Worm (Caenorhabditis elegans) whole organism, late embryonic: Measurements from ENCODE around the gene T28A11.3.

Source experiments
- F13H6.1 ChIP-seq: sonication (generic microtip); optimal IDR thresholded peaks from 2 replicates; lab custom pipeline; 2016; ENCODE audit warnings: missing genetic modification characterization, missing compliant biosample characterization
- ahr-1 ChIP-seq: sonication (generic microtip); optimal IDR thresholded peaks from 2 replicates; lab custom pipeline; 2016; ENCODE audit warnings: missing genetic modification characterization, missing compliant biosample characterization
- ama-1 ChIP-seq: fragments of 150-350 bp; optimal IDR thresholded peaks from 2 replicates; lab custom pipeline; 2014
- ceh-48 ChIP-seq: sonication (generic microtip); optimal IDR thresholded peaks from 2 replicates; lab custom pipeline; 2016; ENCODE audit warnings: missing genetic modification characterization, inconsistent platforms, missing compliant biosample characterization
- dmd-4 ChIP-seq: sonication (generic microtip); optimal IDR thresholded peaks from 2 replicates; lab custom pipeline; 2016; ENCODE audit warnings: borderline replicate concordance, missing genetic modification characterization, missing compliant biosample characterization
- fkh-6 ChIP-seq: sonication (generic microtip); optimal IDR thresholded peaks from 2 replicates; lab custom pipeline; 2016; ENCODE audit warnings: missing genetic modification characterization, missing compliant biosample characterization
- hlh-30 ChIP-seq: sonication (generic microtip); optimal IDR thresholded peaks from 2 replicates; lab custom pipeline; 2017; ENCODE audit warnings: antibody characterized with exemption, missing genetic modification characterization, missing compliant biosample characterization; ENCODE audit not compliant: insufficient read depth
- nhr-11 ChIP-seq: fragments of 150-350 bp; optimal IDR thresholded peaks from 2 replicates; lab custom pipeline; 2014; ENCODE audit warnings: missing biosample characterization, missing genetic modification characterization
- nhr-232 ChIP-seq: sonication (generic microtip); optimal IDR thresholded peaks from 2 replicates; lab custom pipeline; 2016; ENCODE audit warnings: missing genetic modification characterization, missing compliant biosample characterization
- pqm-1 ChIP-seq: sonication (generic microtip); optimal IDR thresholded peaks from 2 replicates; lab custom pipeline; 2016; ENCODE audit warnings: missing genetic modification characterization, missing compliant biosample characterization
- unc-86 ChIP-seq: sonication (generic microtip); optimal IDR thresholded peaks from 2 replicates; lab custom pipeline; 2016; ENCODE audit warnings: missing genetic modification characterization, missing compliant biosample characterization

DNA sequence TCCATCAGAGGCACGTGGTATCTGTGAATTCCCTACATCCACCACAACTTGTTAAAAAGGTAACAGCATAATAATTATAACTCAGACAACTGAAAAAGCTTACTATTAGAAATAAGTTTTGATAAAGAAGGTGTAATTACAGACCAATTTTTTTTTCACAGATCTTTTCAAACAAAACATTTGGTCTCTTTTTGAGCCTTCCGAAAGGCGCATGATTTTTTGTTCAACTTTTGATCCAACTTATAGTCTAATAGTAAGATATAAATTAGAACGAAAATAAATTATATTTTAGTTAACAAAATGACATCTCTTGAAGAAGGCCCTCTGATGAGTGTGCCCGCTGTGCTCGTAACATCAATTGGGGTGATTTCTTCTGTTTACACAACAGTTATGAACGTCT lies 33.0 kb downstream of the T28A11.3 start, which contains the start of gene srbc-3:
- TF ChIP-seq unc-86 (no peak), pqm-1 (tag; lab: Kevin White, UChicago) (no peak), ahr-1 (tag; lab: Kevin White, UChicago) (no peak), ama-1 (lab: Kevin White, UChicago) (no peak), F13H6.1 (no peak), ceh-48 (tag; lab: Kevin White, UChicago) (no peak), nhr-232 (tag; lab: Kevin White, UChicago) (no peak), hlh-30 (no peak), nhr-11 (tag; lab: Kevin White, UChicago) (no peak), fkh-6 (no peak), dmd-4 (tag; lab: Kevin White, UChicago) (no peak)
